Worm (Caenorhabditis elegans): ENCODE measurements around the gene ZC21.6.
"Not testable (repeated sequence)": the region's sequence is repeated elsewhere in the genome, so short reads cannot be mapped to it uniquely, and the experiment has no call there.

ZC21.6 gene

ce11 chrIII:8554472-8554871, 9.1 kb upstream of the ZC21.6 start, which contains the start of gene gsto-2:
Gene gsto-2, plus strand, starts transcription at chrIII:8554772.
- TF ChIP-seq ceh-79 (tag; optimal IDR thresholded peaks at IDR 0.05) = no peak
- no peak for TF ChIP-seq cebp-1 (GFP tag; IDR thresholded peaks at IDR 0.05)
- TF ChIP-seq cebp-1 (tag; optimal IDR thresholded peaks at IDR 0.05) = no peak
- no peak for TF ChIP-seq sdz-38 (tag; optimal IDR thresholded peaks at IDR 0.05)

ce11 chrIII:8552125-8552524, 6.7 kb upstream of the ZC21.6 start, which contains the start of gene C02D5.4:
Gene C02D5.4, plus strand, starts transcription at chrIII:8552165.
- TF ChIP-seq sptf-2 (GFP tag; optimal IDR thresholded peaks at IDR 0.05) = no peak
- TF ChIP-seq akir-1 (GFP tag; optimal IDR thresholded peaks at IDR 0.05) = no peak
- TF ChIP-seq nhr-80 (tag; optimal IDR thresholded peaks at IDR 0.05) = peak; percentile 9
- peak; percentile 28 for TF ChIP-seq efl-1 (GFP tag; optimal IDR thresholded peaks at IDR 0.05)
- TF ChIP-seq snpc-1.1 (tag; optimal IDR thresholded peaks at IDR 0.05; ENCODE audit: insufficient read depth) = no peak

ce11 chrIII:8551705-8552104, 6.3 kb upstream of the ZC21.6 start:
- TF ChIP-seq F33H1.4 (GFP tag; IDR thresholded peaks at IDR 0.05) = no peak
- no peak for TF ChIP-seq ztf-28 (GFP tag; IDR thresholded peaks at IDR 0.05)
- no peak for TF ChIP-seq mcd-1 (GFP tag; IDR thresholded peaks at IDR 0.05)
- no peak for TF ChIP-seq K12H6.12 (tag; optimal IDR thresholded peaks at IDR 0.05)
- no peak for TF ChIP-seq F52B5.7 (tag; optimal IDR thresholded peaks at IDR 0.05)
- TF ChIP-seq akir-1 (GFP tag; optimal IDR thresholded peaks at IDR 0.05) = no peak
- TF ChIP-seq aptf-3 (GFP tag; IDR thresholded peaks at IDR 0.05) = no peak
- no peak for TF ChIP-seq lin-35 (GFP tag; optimal IDR thresholded peaks at IDR 0.05)
- TF ChIP-seq T26A5.8 (tag; optimal IDR thresholded peaks at IDR 0.05) = no peak
- no peak for TF ChIP-seq C17E4.6 (GFP tag; IDR thresholded peaks at IDR 0.05)

- peak; percentile 35 for TF ChIP-seq B0261.1 (tag; optimal IDR thresholded peaks at IDR 0.05)
- not testable (repeated sequence) for TF ChIP-seq rpc-1 (optimal IDR thresholded peaks at IDR 0.05)
- peak; percentile 19 for TF ChIP-seq rpc-1 (tag; optimal IDR thresholded peaks at IDR 0.05)
- peak; percentile 82 for TF ChIP-seq lin-26 (GFP tag; IDR thresholded peaks at IDR 0.05)
- TF ChIP-seq tbp1 (GFP tag; optimal IDR thresholded peaks at IDR 0.05) = peak; percentile 79
These were observed 4.4 kb downstream of the ZC21.6 start for ce11 chrIII:8541028-8541427.

ce11 chrIII:8535445-8535844, 10.0 kb downstream of the ZC21.6 start:
- TF ChIP-seq cebp-2 (GFP tag; IDR thresholded peaks at IDR 0.05) (no peak), K11D2.4 (GFP tag; IDR thresholded peaks at IDR 0.05) (no peak), ZK185.1 (tag; optimal IDR thresholded peaks at IDR 0.05; ENCODE audit: poor library complexity, severe bottlenecking) (no peak), egl-18 (GFP tag; IDR thresholded peaks at IDR 0.05) (no peak), aptf-2 (GFP tag; conservative IDR thresholded peaks at IDR 0.05) (no peak), nfyb-1 (GFP tag; IDR thresholded peaks at IDR 0.05) (no peak), let-526 (GFP tag; IDR thresholded peaks at IDR 0.05) (no peak), lag-1 (GFP tag; IDR thresholded peaks at IDR 0.05) (no peak), mes-4 (tag; optimal IDR thresholded peaks at IDR 0.05) (no peak), F22D6.2 (tag; optimal IDR thresholded peaks at IDR 0.05) (no peak), sdz-38 (tag; optimal IDR thresholded peaks at IDR 0.05) (no peak), hlh-26 (GFP tag; conservative IDR thresholded peaks at IDR 0.05) (no peak)

All from whole organism, young adult.